Worm (Caenorhabditis elegans) whole organism, mixed stage, embryonic: ENCODE measurements around the gene gst-20.

Experiments used
- mab-5 ChIP-seq: fragments of 150-350 bp; optimal IDR thresholded peaks from 2 replicates; lab custom pipeline; 2014; ENCODE audit warnings: missing biosample characterization, missing genetic modification characterization
- nhr-28 ChIP-seq: fragments of 150-350 bp; optimal IDR thresholded peaks from 2 replicates; lab custom pipeline; 2014; ENCODE audit warnings: missing biosample characterization, missing genetic modification characterization

ce11 chrII:13593659-13594221, 15.9 kb downstream of the gst-20 start, which contains the start of gene clec-146:
- TF ChIP-seq nhr-28 = no peak
- TF ChIP-seq mab-5 = no peak
